Fruit fly (Drosophila melanogaster) whole organism, embryonic: ENCODE data around the gene CG42820.

ENCODE experiments used
- CG11398 ChIP-seq: fragments of 200-800 bp; sonication (Bioruptor generic); optimal IDR thresholded peaks from 2 replicates; lab custom pipeline; 2016; ENCODE audit warnings: missing biosample characterization, missing genetic modification characterization
- CG1233 ChIP-seq: fragments of 200-800 bp; sonication (Bioruptor generic); optimal IDR thresholded peaks from 4 replicates; lab custom pipeline; 2018; ENCODE audit warnings: missing biosample characterization, mild to moderate bottlenecking, missing genetic modification characterization
- CG14050 ChIP-seq: fragments of 200-800 bp; sonication (Bioruptor generic); IDR thresholded peaks from 3 replicates; pipeline ENCODE4 v1.3.6; 2022; ENCODE audit warnings: missing biosample characterization, missing genetic modification characterization
- CG15073 ChIP-seq: fragments of 200-800 bp; sonication (Bioruptor generic); optimal IDR thresholded peaks from 2 replicates; lab custom pipeline; 2016; ENCODE audit warnings: missing biosample characterization, missing genetic modification characterization
- CG15479 ChIP-seq: fragments of 200-800 bp; sonication (Bioruptor generic); optimal IDR thresholded peaks from 3 replicates; lab custom pipeline; 2019; ENCODE audit warnings: missing biosample characterization, mild to moderate bottlenecking, missing genetic modification characterization, moderate library complexity
- CG15514 ChIP-seq: fragments of 200-800 bp; sonication (Bioruptor generic); optimal IDR thresholded peaks from 3 replicates; lab custom pipeline; 2017; ENCODE audit warnings: missing biosample characterization, missing genetic modification characterization, mild to moderate bottlenecking, moderate library complexity, missing genetic modification reagents
- CG1602 ChIP-seq: fragments of 200-800 bp; sonication (Bioruptor generic); optimal IDR thresholded peaks from 3 replicates; lab custom pipeline; 2016; ENCODE audit warnings: missing biosample characterization, missing genetic modification characterization
- CG17385 ChIP-seq: fragments of 200-800 bp; sonication (Bioruptor generic); optimal IDR thresholded peaks from 3 replicates; lab custom pipeline; 2018; ENCODE audit warnings: missing biosample characterization, mild to moderate bottlenecking, missing genetic modification characterization
- CG17829 ChIP-seq: fragments of 200-800 bp; optimal IDR thresholded peaks from 2 replicates; lab custom pipeline; 2019; ENCODE audit warnings: missing biosample characterization, mild to moderate bottlenecking, missing genetic modification characterization, moderate library complexity
- CG18476 ChIP-seq: fragments of 200-800 bp; sonication (Bioruptor generic); optimal IDR thresholded peaks from 2 replicates; lab custom pipeline; 2016; ENCODE audit warnings: missing biosample characterization, mild to moderate bottlenecking, missing genetic modification characterization
- CG3847 ChIP-seq: fragments of 200-800 bp; sonication (Bioruptor generic); IDR thresholded peaks from 2 replicates; pipeline ENCODE4 v1.3.6; 2022; ENCODE audit warnings: missing biosample characterization, missing genetic modification characterization
- CG3995 ChIP-seq: fragments of 200-800 bp; sonication (Bioruptor generic); optimal IDR thresholded peaks from 3 replicates; lab custom pipeline; 2016; ENCODE audit warnings: missing biosample characterization, missing genetic modification characterization
- CG5180 ChIP-seq: fragments of 200-800 bp; sonication (Bioruptor generic); optimal IDR thresholded peaks from 3 replicates; lab custom pipeline; 2017; ENCODE audit warnings: missing biosample characterization, missing genetic modification characterization, mild to moderate bottlenecking, moderate library complexity, missing genetic modification reagents
- CG6654 ChIP-seq: fragments of 200-800 bp; sonication (Bioruptor generic); optimal IDR thresholded peaks from 2 replicates; lab custom pipeline; 2017; ENCODE audit warnings: missing biosample characterization, mild to moderate bottlenecking, missing genetic modification characterization
- CG6791 ChIP-seq: fragments of 200-800 bp; sonication (Bioruptor generic); IDR thresholded peaks from 3 replicates; pipeline ENCODE4 v1.3.6; 2022; ENCODE audit warnings: missing biosample characterization, missing genetic modification characterization; ENCODE audit not compliant: partially characterized antibody
- CG9609 ChIP-seq: fragments of 200-800 bp; sonication (Bioruptor generic); optimal IDR thresholded peaks from 3 replicates; lab custom pipeline; 2016; ENCODE audit warnings: missing biosample characterization, missing genetic modification characterization
- CHES-1-like ChIP-seq: fragments of 200-800 bp; sonication (Bioruptor generic); optimal IDR thresholded peaks from 2 replicates; lab custom pipeline; 2016; ENCODE audit warnings: missing biosample characterization, missing genetic modification characterization
- CTCF ChIP-seq: fragments of 200-800 bp; sonication (Bioruptor generic); optimal IDR thresholded peaks from 2 replicates; lab custom pipeline; 2017; ENCODE audit warnings: missing biosample characterization, mild to moderate bottlenecking, missing genetic modification characterization, moderate library complexity
- D19A ChIP-seq: fragments of 200-800 bp; optimal IDR thresholded peaks from 3 replicates; lab custom pipeline; 2019; ENCODE audit warnings: missing biosample characterization, mild to moderate bottlenecking, missing genetic modification characterization, moderate library complexity
- Dref ChIP-seq: fragments of 200-800 bp; sonication (Bioruptor generic); IDR thresholded peaks from 2 replicates; pipeline ENCODE4 v1.3.6; 2022; ENCODE audit warnings: missing biosample characterization, missing genetic modification characterization
- Fer2 ChIP-seq: fragments of 200-800 bp; sonication (Bioruptor generic); optimal IDR thresholded peaks from 2 replicates; lab custom pipeline; 2018; ENCODE audit warnings: missing biosample characterization, mild to moderate bottlenecking, missing genetic modification characterization, moderate library complexity
- MBD-R2 ChIP-seq: fragments of 200-800 bp; sonication (Bioruptor generic); IDR thresholded peaks from 2 replicates; pipeline ENCODE4 v1.3.6; 2022; ENCODE audit warnings: missing biosample characterization, missing genetic modification characterization
- Mes4 ChIP-seq: fragments of 200-800 bp; sonication (Bioruptor generic); optimal IDR thresholded peaks from 2 replicates; lab custom pipeline; 2016; ENCODE audit warnings: missing biosample characterization, missing genetic modification characterization
- Rfx ChIP-seq: fragments of 200-800 bp; sonication (Bioruptor generic); IDR thresholded peaks from 2 replicates; pipeline ENCODE4 v1.3.6; 2022; ENCODE audit warnings: missing biosample characterization, missing genetic modification characterization
- Sox100B ChIP-seq: fragments of 200-800 bp; sonication (Bioruptor generic); optimal IDR thresholded peaks from 3 replicates; lab custom pipeline; 2018; ENCODE audit warnings: missing biosample characterization, mild to moderate bottlenecking, missing genetic modification characterization
- Stat92E ChIP-seq, 3 experiments: fragments of >200 bp in 2 of 3; fragments of 200-800 bp in 1 of 3; sonication (Bioruptor generic) in 1 of 3; optimal IDR thresholded peaks; 2 replicates each; lab custom pipeline; 2017 to 2019; ENCODE audit warnings: missing biosample characterization in 3 of 3, missing genetic modification characterization in 3 of 3, mild to moderate bottlenecking in 1 of 3, moderate library complexity in 1 of 3
- ac ChIP-seq: fragments of 200-800 bp; sonication (Bioruptor generic); optimal IDR thresholded peaks from 3 replicates; lab custom pipeline; 2017; ENCODE audit warnings: missing biosample characterization, mild to moderate bottlenecking, missing genetic modification characterization
- al ChIP-seq: fragments of 200-800 bp; sonication (Bioruptor generic); IDR thresholded peaks from 2 replicates; pipeline ENCODE4 v1.3.6; 2022; ENCODE audit warnings: missing biosample characterization, missing genetic modification characterization
- ash1 ChIP-seq: fragments of 200-800 bp; sonication (Bioruptor generic); optimal IDR thresholded peaks from 2 replicates; lab custom pipeline; 2018; ENCODE audit warnings: missing biosample characterization, mild to moderate bottlenecking, missing genetic modification characterization
- bowl ChIP-seq: fragments of 200-800 bp; sonication (Bioruptor generic); IDR thresholded peaks from 2 replicates; pipeline ENCODE4 v1.3.6; 2022; ENCODE audit warnings: missing biosample characterization, missing genetic modification characterization
- chm ChIP-seq: fragments of 200-800 bp; sonication (Bioruptor generic); IDR thresholded peaks from 2 replicates; pipeline ENCODE4 v1.3.6; 2022; ENCODE audit warnings: missing biosample characterization, missing genetic modification characterization
- chn ChIP-seq: fragments of 200-800 bp; sonication (Bioruptor generic); optimal IDR thresholded peaks from 2 replicates; lab custom pipeline; 2016; ENCODE audit warnings: missing biosample characterization, missing genetic modification characterization
- crp ChIP-seq, 2 experiments: fragments of 200-800 bp; sonication (Bioruptor generic); optimal IDR thresholded peaks; 2 replicates in 1 of 2; 3 replicates in 1 of 2; lab custom pipeline; 2017; ENCODE audit warnings: missing biosample characterization in 2 of 2, missing genetic modification characterization in 2 of 2, mild to moderate bottlenecking in 1 of 2, moderate library complexity in 1 of 2
- eve ChIP-seq, 2 experiments: fragments of >200 bp; optimal IDR thresholded peaks; 2 replicates each; lab custom pipeline; 2017; ENCODE audit warnings: missing biosample characterization in 2 of 2, missing genetic modification characterization in 2 of 2
- exex ChIP-seq: fragments of 200-800 bp; sonication (Bioruptor generic); optimal IDR thresholded peaks from 4 replicates; lab custom pipeline; 2018; ENCODE audit warnings: missing biosample characterization, mild to moderate bottlenecking, missing genetic modification characterization, moderate library complexity
- h ChIP-seq: fragments of >200 bp; optimal IDR thresholded peaks from 2 replicates; lab custom pipeline; 2017
- ham ChIP-seq: fragments of 200-800 bp; sonication (Bioruptor generic); IDR thresholded peaks from 2 replicates; pipeline ENCODE4 v1.3.6; 2022; ENCODE audit warnings: missing biosample characterization, missing genetic modification characterization
- hbn ChIP-seq: fragments of 200-800 bp; sonication (Bioruptor generic); IDR thresholded peaks from 2 replicates; pipeline ENCODE4 v1.3.6; 2022; ENCODE audit warnings: missing biosample characterization, missing genetic modification characterization; ENCODE audit not compliant: partially characterized antibody
- ind ChIP-seq: fragments of 200-800 bp; sonication (Bioruptor generic); optimal IDR thresholded peaks from 3 replicates; lab custom pipeline; 2016; ENCODE audit warnings: missing biosample characterization, missing genetic modification characterization
- klu ChIP-seq: fragments of 200-800 bp; sonication (Bioruptor generic); IDR thresholded peaks from 2 replicates; pipeline ENCODE4 v1.3.6; 2022; ENCODE audit warnings: missing biosample characterization, missing genetic modification characterization
- sima ChIP-seq: fragments of 200-800 bp; sonication (Bioruptor generic); optimal IDR thresholded peaks from 2 replicates; lab custom pipeline; 2016; ENCODE audit warnings: missing biosample characterization, missing genetic modification characterization
- sisA ChIP-seq: fragments of 200-800 bp; sonication (Bioruptor generic); IDR thresholded peaks from 2 replicates; pipeline ENCODE4 v1.3.6; 2022; ENCODE audit warnings: missing biosample characterization, missing genetic modification characterization
- sqz ChIP-seq: fragments of 200-800 bp; sonication (Bioruptor generic); optimal IDR thresholded peaks from 3 replicates; lab custom pipeline; 2018; ENCODE audit warnings: missing biosample characterization, mild to moderate bottlenecking, missing genetic modification characterization
- tll ChIP-seq, 2 experiments: fragments of 200-800 bp in 1 of 2; fragments of >200 bp in 1 of 2; sonication (Bioruptor generic) in 1 of 2; optimal IDR thresholded peaks; 2 replicates each; lab custom pipeline; 2017 to 2019; ENCODE audit warnings: missing biosample characterization in 2 of 2, missing genetic modification characterization in 2 of 2, mild to moderate bottlenecking in 1 of 2, moderate library complexity in 1 of 2
- vnd ChIP-seq: fragments of 200-800 bp; sonication (Bioruptor generic); IDR thresholded peaks from 3 replicates; pipeline ENCODE4 v1.3.6; 2022; ENCODE audit warnings: missing biosample characterization, missing genetic modification characterization; ENCODE audit not compliant: partially characterized antibody

Gene CG42820

DNA sequence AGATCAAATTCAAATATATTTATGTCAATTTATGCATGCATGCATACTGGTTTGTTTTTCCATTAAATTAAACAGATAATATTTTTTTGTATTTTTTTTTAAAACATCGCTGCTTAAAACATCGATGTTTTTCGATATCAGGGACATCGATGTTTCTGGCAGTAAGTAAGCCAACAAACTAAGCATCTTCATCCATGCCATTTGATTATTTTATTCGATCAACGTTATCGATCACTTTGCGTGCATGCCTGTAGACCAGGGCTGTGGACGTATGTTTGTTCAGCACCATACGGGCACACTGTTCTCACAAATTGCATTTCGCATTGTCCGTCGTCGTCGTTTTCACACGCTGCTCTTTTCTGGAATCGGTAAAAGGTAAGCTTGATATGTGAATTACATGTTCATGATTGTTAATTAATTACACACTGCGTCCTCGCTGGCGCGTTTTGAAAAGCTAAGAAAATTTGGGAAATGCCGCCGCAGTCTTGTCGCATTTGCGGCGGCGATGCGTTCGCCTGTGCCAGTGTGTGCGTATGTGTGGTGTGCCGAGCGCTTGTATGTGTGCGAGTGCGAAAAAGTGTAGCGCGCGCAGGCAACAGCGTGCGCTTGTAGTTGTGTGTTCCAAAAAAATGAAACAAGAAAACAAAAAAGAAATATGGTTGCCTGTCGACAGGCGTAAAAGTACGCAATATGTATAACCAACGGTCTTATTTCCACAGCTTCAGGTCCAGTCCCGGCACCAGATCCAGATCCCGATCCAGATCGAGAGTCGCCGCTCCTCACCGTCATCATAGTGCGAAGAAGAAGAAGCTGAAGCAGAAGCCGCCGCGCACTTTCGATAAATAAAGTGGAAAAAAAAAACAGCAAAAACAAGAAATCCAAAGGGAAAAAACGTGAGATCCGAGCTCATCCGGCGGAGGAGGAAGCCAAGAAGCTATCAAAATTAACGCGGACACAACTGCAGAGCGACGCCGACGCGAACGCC, 11.4 kb upstream of the CG42820 start, which contains the start of gene emb (continued):
- TF ChIP-seq CG18476 (GFP tag; lab: Kevin White, UChicago) (peak; percentile 41), sima (GFP tag; lab: Kevin White, UChicago) (no peak), Dref (peak; percentile 99), CG15514 (GFP tag; lab: Kevin White, UChicago) (peak; percentile 91), CG9609 (GFP tag; lab: Kevin White, UChicago) (peak; percentile 40), CG6791 (GFP tag; lab: Robert Waterston, UW) (peak; percentile 99), Mes4 (GFP tag; lab: Kevin White, UChicago) (peak; percentile 40), CG1233 (GFP tag; lab: Kevin White, UChicago) (peak; percentile 40), eve (GFP tag; optimal IDR thresholded peaks at IDR 0.05; lab: Kevin White, UChicago) (no peak), CG3847 (peak; percentile 59), MBD-R2 (GFP tag; lab: Robert Waterston, UW) (peak; percentile 69), CG15479 (GFP tag; lab: Kevin White, UChicago) (no peak)

DNA sequence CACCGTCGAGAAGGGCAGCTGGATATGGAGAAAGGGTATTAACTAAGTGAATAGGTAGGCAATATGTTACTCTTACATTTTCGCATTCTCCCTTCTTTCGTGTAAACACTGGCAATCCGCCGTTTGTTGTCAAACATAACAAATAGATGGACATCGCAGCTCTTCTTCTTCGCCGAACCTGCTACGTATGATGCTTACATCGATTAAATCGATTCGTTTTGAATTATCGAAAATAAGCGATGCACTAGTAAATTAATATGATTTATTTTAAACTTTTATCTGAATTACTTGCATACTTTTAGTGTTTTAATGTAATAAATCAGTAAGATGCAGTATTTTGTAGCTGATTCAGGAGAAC, 10.7 kb upstream of the CG42820 start, which contains the start of gene fy:
fy (minus strand) TSS at position 353 of the 358 bp plus-strand sequence.
- peak; percentile 96 for TF ChIP-seq CG5180
- TF ChIP-seq crp (GFP tag; optimal IDR thresholded peaks at IDR 0.05; lab: Kevin White, UChicago), result no peak
- no peak for TF ChIP-seq hbn (GFP tag; lab: Robert Waterston, UW)
- peak; percentile 91 for TF ChIP-seq CG17385 (GFP tag; lab: Kevin White, UChicago)
- peak; percentile 22 for TF ChIP-seq Sox100B (GFP tag; lab: Kevin White, UChicago)

DNA sequence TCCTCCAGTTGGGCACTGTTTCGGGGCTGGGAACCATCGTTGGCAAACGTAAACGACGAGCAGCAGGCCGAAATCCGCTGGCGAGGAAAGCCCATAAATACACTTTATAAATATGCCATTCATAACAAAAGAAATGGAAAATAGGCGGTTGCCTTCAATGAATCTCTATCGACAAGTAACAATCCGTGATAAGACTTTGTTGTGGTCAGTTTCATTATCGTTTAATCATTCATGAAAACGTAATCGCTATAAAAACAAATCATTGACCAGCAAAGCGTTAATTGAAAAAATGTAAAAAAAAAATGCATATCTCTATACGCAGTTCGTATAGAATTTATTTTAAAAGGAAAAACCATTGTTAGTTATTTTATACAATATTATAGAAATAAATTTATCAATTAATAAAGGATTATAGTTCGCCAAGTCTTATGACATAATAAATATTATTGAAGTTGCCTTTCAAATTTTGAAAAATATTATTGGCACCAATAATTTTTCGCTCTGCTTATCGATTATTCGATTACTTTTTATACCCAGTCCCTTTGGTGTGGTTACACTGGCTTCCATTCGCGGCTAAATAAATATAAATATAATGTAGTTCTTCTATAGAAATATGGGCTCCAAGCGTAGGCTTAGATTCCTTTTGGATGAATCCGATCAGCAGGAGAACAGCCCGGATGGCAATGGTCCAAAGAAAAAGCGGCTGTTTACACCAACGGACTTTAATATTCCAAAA, 7.8 kb upstream of the CG42820 start, which contains the start of gene CG31898:
CG31898 (plus strand) TSS at position 559 of the 736 bp plus-strand sequence.
- TF ChIP-seq CG14050 (no peak), CTCF (GFP tag; lab: Kevin White, UChicago) (no peak), CHES-1-like (GFP tag; lab: Kevin White, UChicago) (no peak), CG6654 (GFP tag; lab: Kevin White, UChicago) (no peak), ind (no peak), tll (GFP tag; optimal IDR thresholded peaks at IDR 0.05; lab: Kevin White, UChicago) (no peak), CG1233 (GFP tag; lab: Kevin White, UChicago) (no peak), Fer2 (tag; lab: Kevin White, UChicago) (no peak), CG11398 (GFP tag; lab: Kevin White, UChicago) (no peak), klu (GFP tag; lab: Robert Waterston, UW) (no peak), sqz (no peak), exex (tag; lab: Kevin White, UChicago) (peak; percentile 34), ash1 (GFP tag; lab: Kevin White, UChicago) (no peak), chm (GFP tag; lab: Robert Waterston, UW) (no peak), bowl (GFP tag; lab: Robert Waterston, UW) (no peak), Rfx (GFP tag; lab: Robert Waterston, UW) (no peak), Stat92E (GFP tag; optimal IDR thresholded peaks at IDR 0.05; lab: Kevin White, UChicago) (no peak), CG15073 (GFP tag; lab: Kevin White, UChicago) (no peak), al (GFP tag; lab: Robert Waterston, UW) (no peak), vnd (GFP tag; lab: Robert Waterston, UW) (no peak), h (lab: Kevin White, UChicago) (no peak), ham (GFP tag; lab: Robert Waterston, UW) (no peak), chn (no peak), sisA (GFP tag; lab: Robert Waterston, UW) (no peak), CG3995 (GFP tag; lab: Kevin White, UChicago) (no peak), D19A (tag; lab: Kevin White, UChicago) (no peak), CG1602 (no peak), Mes4 (GFP tag; lab: Kevin White, UChicago) (no peak), ac (no peak), CG17829 (tag; lab: Kevin White, UChicago) (no peak)
